Worm (Caenorhabditis elegans) whole organism, mixed stage, embryonic: ENCODE measurements around the gene B0554.7.

Experiments used
- blmp-1 ChIP-seq: fragments of 150-350 bp; optimal IDR thresholded peaks from 2 replicates; lab custom pipeline; 2014; ENCODE audit warnings: missing biosample characterization, missing genetic modification characterization
- drap-1 ChIP-seq: fragments of 200-800 bp; sonication (Bioruptor generic); optimal IDR thresholded peaks from 3 replicates; lab custom pipeline; 2018; ENCODE audit warnings: mild to moderate bottlenecking, missing genetic modification characterization, missing compliant biosample characterization
- elt-1 ChIP-seq: sonication (generic microtip); optimal IDR thresholded peaks from 2 replicates; lab custom pipeline; 2017; ENCODE audit warnings: missing genetic modification characterization, mild to moderate bottlenecking, missing compliant biosample characterization, antibody characterized with exemption, moderate library complexity, borderline replicate concordance; ENCODE audit not compliant: insufficient read depth
- flh-1 ChIP-seq: fragments of 200-800 bp; sonication (Bioruptor generic); optimal IDR thresholded peaks from 2 replicates; lab custom pipeline; 2018; ENCODE audit warnings: mild to moderate bottlenecking, missing genetic modification characterization, moderate library complexity, missing compliant biosample characterization
- ham-2 ChIP-seq: fragments of 200-800 bp; sonication (Bioruptor generic); optimal IDR thresholded peaks from 2 replicates; lab custom pipeline; 2018; ENCODE audit warnings: mild to moderate bottlenecking, missing genetic modification characterization, missing compliant biosample characterization
- nhr-237 ChIP-seq: fragments of 150-350 bp; optimal IDR thresholded peaks from 2 replicates; lab custom pipeline; 2014; ENCODE audit warnings: missing biosample characterization, missing genetic modification characterization
- tbx-8 ChIP-seq: fragments of 200-800 bp; sonication (Bioruptor generic); optimal IDR thresholded peaks from 2 replicates; lab custom pipeline; 2018; ENCODE audit warnings: mild to moderate bottlenecking, missing genetic modification characterization, moderate library complexity, missing compliant biosample characterization
- unc-120 ChIP-seq: sonication (generic microtip); optimal IDR thresholded peaks from 2 replicates; lab custom pipeline; 2017; ENCODE audit warnings: missing genetic modification characterization, missing compliant biosample characterization; ENCODE audit not compliant: poor library complexity, severe bottlenecking
- unc-39 ChIP-seq: fragments of 150-350 bp; optimal IDR thresholded peaks from 2 replicates; lab custom pipeline; 2014; ENCODE audit warnings: missing biosample characterization, missing genetic modification characterization
- unc-62 ChIP-seq: fragments of 150-350 bp; optimal IDR thresholded peaks from 2 replicates; lab custom pipeline; 2014; ENCODE audit warnings: missing biosample characterization, missing genetic modification reagents, missing genetic modification characterization
- zip-8 ChIP-seq: fragments of 150-350 bp; optimal IDR thresholded peaks from 2 replicates; lab custom pipeline; 2014; ENCODE audit warnings: missing biosample characterization, missing genetic modification characterization
- ztf-11 ChIP-seq: fragments of 150-350 bp; optimal IDR thresholded peaks from 2 replicates; lab custom pipeline; 2014; ENCODE audit warnings: missing biosample characterization, missing genetic modification characterization

- TF ChIP-seq flh-1 (no peak), tbx-8 (GFP tag; lab: Kevin White, UChicago) (no peak), ztf-11 (tag; lab: Kevin White, UChicago) (no peak), unc-62 (GFP tag; lab: Kevin White, UChicago) (no peak), unc-120 (tag; lab: Kevin White, UChicago) (no peak), blmp-1 (tag; lab: Kevin White, UChicago) (no peak), ham-2 (GFP tag; lab: Kevin White, UChicago) (no peak), zip-8 (tag; lab: Kevin White, UChicago) (no peak), nhr-237 (tag; lab: Kevin White, UChicago) (no peak), elt-1 (tag; lab: Kevin White, UChicago) (no peak), unc-39 (tag; lab: Kevin White, UChicago) (no peak), drap-1 (GFP tag; lab: Kevin White, UChicago) (no peak)
Measured at ce11 chrV:392199-392678, 48.6 kb downstream of the B0554.7 start, which contains the start of gene nhr-254.
